Worm (Caenorhabditis elegans): ENCODE measurements around the gene lgc-22.
"Not testable (repeated sequence)": the region's sequence is repeated elsewhere in the genome, so short reads cannot be mapped to it uniquely, and the experiment has no call there.

lgc-22 gene

DNA sequence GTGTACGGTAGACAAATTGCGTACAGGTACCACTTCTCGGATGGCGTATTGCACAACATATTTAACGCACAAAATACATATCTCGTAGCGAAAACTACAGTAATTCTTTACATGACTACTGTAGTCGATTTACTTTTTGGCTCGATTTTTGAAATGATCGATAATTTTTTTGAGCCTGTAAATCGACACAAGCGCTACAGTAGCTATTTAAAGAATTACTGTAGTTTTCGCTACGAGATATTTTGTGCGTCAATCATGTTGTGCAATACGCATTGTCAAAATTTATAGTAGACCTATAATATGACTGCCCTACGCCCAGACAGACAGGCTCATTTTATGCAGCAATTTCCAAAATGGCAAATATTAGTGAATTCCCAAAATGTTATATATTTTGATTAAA lies 47.0 kb downstream of the lgc-22 start, which contains the start of gene W03B1.5:
W03B1.5 (plus strand) TSS at position 301 of the 400 bp plus-strand sequence.
- TF ChIP-seq nhr-84 (tag; optimal IDR thresholded peaks at IDR 0.05); mdl-1 (tag; optimal IDR thresholded peaks at IDR 0.05); efl-3 (GFP tag; optimal IDR thresholded peaks at IDR 0.05): not testable (repeated sequence)

All from whole organism, L1 larva.